ENCODE assay signal across 2 worm cellular contexts in the genomic region with DNA sequence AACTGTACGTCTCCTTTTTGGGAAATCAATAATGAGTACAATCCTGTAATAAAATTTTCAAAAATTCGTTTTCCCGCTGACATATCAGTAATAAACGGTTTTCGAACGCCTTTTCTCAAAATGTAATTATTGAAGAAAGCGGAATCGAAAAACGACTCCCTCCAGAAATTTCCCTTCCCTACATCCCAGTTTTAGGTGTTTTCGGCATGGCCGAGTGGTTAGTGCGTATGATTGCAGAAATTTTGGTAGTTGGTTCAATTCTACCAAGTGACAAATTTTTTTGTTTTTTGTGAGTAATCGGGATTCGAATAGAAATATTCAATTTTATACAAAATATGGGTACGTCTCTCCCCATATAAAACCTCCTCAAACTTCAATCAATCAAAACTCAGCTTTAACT.
TF ChIP-seq lines count a peak whose summit lies in the region.
"Not testable (repeated sequence)": the region's sequence is repeated elsewhere in the genome, so short reads cannot be mapped to it uniquely, and the experiment has no call there.

No protein-coding gene starts in this region.

TF ChIP-seq in whole organism, L4 larva, 104 proteins besides CTCF, POLR2A, EP300 and RAD21:
- TF ChIP-seq dmd-8 (GFP tag; IDR thresholded peaks at IDR 0.05; lab: Robert Waterston, UW) (peak; percentile 74; the same call in 1 of the 2 replicates), mdt-29 (GFP tag; IDR thresholded peaks at IDR 0.05; lab: Robert Waterston, UW) (0 out of 2 replicates have a peak, but pooled peaks have one; percentile 8), hmg-1.1 (GFP tag; IDR thresholded peaks at IDR 0.05; lab: Robert Waterston, UW) (0 out of 2 replicates have a peak, but pooled peaks have one; percentile 32), Y105C5A.15 (GFP tag; IDR thresholded peaks at IDR 0.05; lab: Robert Waterston, UW) (0 out of 2 replicates have a peak, but pooled peaks have one; percentile 10), arid-1 (GFP tag; conservative IDR thresholded peaks at IDR 0.05; lab: Robert Waterston, UW) (peak; percentile 79; the same call in 1 of the 2 replicates), dmd-9 (GFP tag; IDR thresholded peaks at IDR 0.05; lab: Robert Waterston, UW) (0 out of 2 replicates have a peak, but pooled peaks have one; percentile 46), tra-1 (GFP tag; IDR thresholded peaks at IDR 0.05; lab: Robert Waterston, UW) (0 out of 2 replicates have a peak, but pooled peaks have one; percentile 23), F44E2.7 (GFP tag; IDR thresholded peaks at IDR 0.05; lab: Robert Waterston, UW) (peak; percentile 68; the same call in 1 of the 2 replicates), lin-38 (GFP tag; IDR thresholded peaks at IDR 0.05; lab: Robert Waterston, UW) (peak; percentile 57), zip-11 (GFP tag; IDR thresholded peaks at IDR 0.05; lab: Robert Waterston, UW) (0 out of 2 replicates have a peak, but pooled peaks have one; percentile 39), vab-7 (GFP tag; IDR thresholded peaks at IDR 0.05; lab: Robert Waterston, UW) (0 out of 2 replicates have a peak, but pooled peaks have one; percentile 36), F26F4.8 (GFP tag; conservative IDR thresholded peaks at IDR 0.05; lab: Robert Waterston, UW) (0 out of 2 replicates have a peak, but pooled peaks have one; percentile 50)

TF ChIP-seq in whole organism, young adult, 124 proteins besides CTCF, POLR2A, EP300 and RAD21:
- peak; percentile 13; the same call in 1 of the 2 replicates for TF ChIP-seq madf-6 (GFP tag; IDR thresholded peaks at IDR 0.05; lab: Robert Waterston, UW)
- TF ChIP-seq lin-26 (GFP tag; IDR thresholded peaks at IDR 0.05; lab: Robert Waterston, UW), result peak; percentile 81
- TF ChIP-seq B0261.1 (tag; optimal IDR thresholded peaks at IDR 0.05; lab: Kevin White, UChicago), result peak; percentile 25
- TF ChIP-seq tbp1 (GFP tag; optimal IDR thresholded peaks at IDR 0.05; lab: Kevin White, UChicago), result peak; percentile 72
- TF ChIP-seq rpc-1 (optimal IDR thresholded peaks at IDR 0.05; lab: Kevin White, UChicago), result not testable (repeated sequence)
- peak; percentile 48 for TF ChIP-seq rpc-1 (tag; optimal IDR thresholded peaks at IDR 0.05; lab: Kevin White, UChicago)
- peak; percentile 15; the same call in 1 of the 2 replicates for TF ChIP-seq hmg-1.2 (GFP tag; IDR thresholded peaks at IDR 0.05; lab: Robert Waterston, UW)
